Worm (Caenorhabditis elegans) whole organism, young adult: ENCODE results near the gene T10F2.2.

ENCODE experiments used
- B0019.2 ChIP-seq: fragments of 200-800 bp; sonication (Bioruptor generic); conservative IDR thresholded peaks from 2 replicates; pipeline ENCODE4 v1.3.6; 2022; ENCODE audit warnings: missing genetic modification reagents, missing genetic modification characterization, missing compliant biosample characterization
- B0336.3 ChIP-seq: fragments of 200-800 bp; sonication (Bioruptor generic); IDR thresholded peaks from 2 replicates; pipeline ENCODE4 v1.3.6; 2022; ENCODE audit warnings: missing genetic modification characterization, missing compliant biosample characterization
- F23B12.7 ChIP-seq: sonication (generic microtip); optimal IDR thresholded peaks from 2 replicates; lab custom pipeline; 2017; ENCODE audit warnings: missing genetic modification characterization, mild to moderate bottlenecking, missing compliant biosample characterization, antibody characterized with exemption, moderate library complexity; ENCODE audit not compliant: insufficient read depth
- F33H1.4 ChIP-seq: fragments of 200-800 bp; sonication (Bioruptor generic); IDR thresholded peaks from 2 replicates; pipeline ENCODE4 v1.3.6; 2022; ENCODE audit warnings: missing genetic modification reagents, missing genetic modification characterization, missing compliant biosample characterization
- K12H6.12 ChIP-seq: fragments of 200-800 bp; sonication (Bioruptor generic); optimal IDR thresholded peaks from 2 replicates; lab custom pipeline; 2018; ENCODE audit warnings: mild to moderate bottlenecking, missing genetic modification characterization, missing compliant biosample characterization
- T07F8.4 ChIP-seq: sonication (generic microtip); optimal IDR thresholded peaks from 2 replicates; lab custom pipeline; 2016; ENCODE audit warnings: mild to moderate bottlenecking, missing genetic modification characterization, moderate library complexity, missing compliant biosample characterization
- aptf-2 ChIP-seq: fragments of 200-800 bp; sonication (Bioruptor generic); conservative IDR thresholded peaks from 2 replicates; pipeline ENCODE4 v1.3.6; 2022; ENCODE audit warnings: missing genetic modification reagents, missing genetic modification characterization, missing compliant biosample characterization
- aptf-3 ChIP-seq: fragments of 200-800 bp; sonication (Bioruptor generic); IDR thresholded peaks from 2 replicates; pipeline ENCODE4 v1.3.6; 2022; ENCODE audit warnings: missing genetic modification characterization, missing compliant biosample characterization
- ccch-3 ChIP-seq: fragments of 200-800 bp; sonication (Bioruptor generic); optimal IDR thresholded peaks from 2 replicates; lab custom pipeline; 2018; ENCODE audit warnings: mild to moderate bottlenecking, missing genetic modification characterization, missing compliant biosample characterization
- cebp-1 ChIP-seq, 2 experiments: fragments of 200-800 bp in 1 of 2; sonication (Bioruptor generic) in 1 of 2; sonication (generic microtip) in 1 of 2; IDR thresholded peaks in 1 of 2; optimal IDR thresholded peaks in 1 of 2; 2 replicates each; pipeline versions ENCODE4 v1.3.6 to Lab custom; 2017 to 2022; ENCODE audit warnings: missing compliant biosample characterization in 2 of 2, missing genetic modification characterization in 2 of 2, mild to moderate bottlenecking in 1 of 2, missing genetic modification reagents in 1 of 2, moderate library complexity in 1 of 2
- cebp-2 ChIP-seq: fragments of 200-800 bp; sonication (Bioruptor generic); IDR thresholded peaks from 2 replicates; pipeline ENCODE4 v1.3.6; 2022; ENCODE audit warnings: missing genetic modification characterization, missing compliant biosample characterization
- ceh-40 ChIP-seq: fragments of 200-800 bp; sonication (Bioruptor generic); IDR thresholded peaks from 2 replicates; pipeline ENCODE4 v1.3.6; 2022; ENCODE audit warnings: missing genetic modification characterization, missing compliant biosample characterization
- ceh-58 ChIP-seq: fragments of 200-800 bp; sonication (Bioruptor generic); IDR thresholded peaks from 2 replicates; pipeline ENCODE4 v1.3.6; 2022; ENCODE audit warnings: missing genetic modification characterization, missing compliant biosample characterization
- die-1 ChIP-seq: sonication (generic microtip); optimal IDR thresholded peaks from 2 replicates; lab custom pipeline; 2016; ENCODE audit warnings: missing genotype, mild to moderate bottlenecking, missing genetic modification characterization, missing compliant biosample characterization
- dpff-1 ChIP-seq: sonication (generic microtip); optimal IDR thresholded peaks from 2 replicates; lab custom pipeline; 2017; ENCODE audit warnings: mild to moderate bottlenecking, missing genetic modification characterization, missing compliant biosample characterization
- him-1 ChIP-seq: sonication (generic microtip); optimal IDR thresholded peaks from 2 replicates; lab custom pipeline; 2016; ENCODE audit warnings: missing genotype, missing genetic modification reagents, missing genetic modification characterization, missing compliant biosample characterization
- lin-26 ChIP-seq: fragments of 200-800 bp; sonication (Bioruptor generic); IDR thresholded peaks from 2 replicates; pipeline ENCODE4 v1.3.6; 2022; ENCODE audit warnings: missing genetic modification reagents, missing genetic modification characterization, missing compliant biosample characterization
- lir-1 ChIP-seq: fragments of 200-800 bp; sonication (Bioruptor generic); conservative IDR thresholded peaks from 2 replicates; pipeline ENCODE4 v1.3.6; 2022; ENCODE audit warnings: missing genetic modification reagents, missing genetic modification characterization, missing compliant biosample characterization
- lsy-27 ChIP-seq: sonication (generic microtip); optimal IDR thresholded peaks from 2 replicates; lab custom pipeline; 2017; ENCODE audit warnings: missing genetic modification characterization, mild to moderate bottlenecking, missing compliant biosample characterization, antibody characterized with exemption, missing genotype, borderline replicate concordance; ENCODE audit not compliant: insufficient read depth
- mes-4 ChIP-seq: sonication (generic microtip); optimal IDR thresholded peaks from 2 replicates; lab custom pipeline; 2016; ENCODE audit warnings: missing genotype, missing genetic modification characterization, missing compliant biosample characterization
- nfya-1 ChIP-seq: sonication (generic microtip); optimal IDR thresholded peaks from 2 replicates; lab custom pipeline; 2017; ENCODE audit warnings: antibody characterized with exemption, missing compliant biosample characterization, missing genetic modification characterization, borderline replicate concordance; ENCODE audit not compliant: insufficient read depth
- nfya-2 ChIP-seq: fragments of 200-800 bp; sonication (Bioruptor generic); IDR thresholded peaks from 2 replicates; pipeline ENCODE4 v1.3.6; 2022; ENCODE audit warnings: missing genetic modification reagents, missing genetic modification characterization, missing compliant biosample characterization
- nfyb-1 ChIP-seq: fragments of 200-800 bp; sonication (Bioruptor generic); IDR thresholded peaks from 2 replicates; pipeline ENCODE4 v1.3.6; 2022; ENCODE audit warnings: missing genetic modification reagents, missing genetic modification characterization, missing compliant biosample characterization
- nhr-120 ChIP-seq: fragments of 200-800 bp; sonication (Bioruptor generic); IDR thresholded peaks from 2 replicates; pipeline ENCODE4 v1.3.6; 2022; ENCODE audit warnings: missing genetic modification characterization, missing compliant biosample characterization
- nhr-80 ChIP-seq: sonication (generic microtip); optimal IDR thresholded peaks from 2 replicates; lab custom pipeline; 2016; ENCODE audit warnings: missing genetic modification characterization, missing compliant biosample characterization
- pbrm-1 ChIP-seq: fragments of 200-800 bp; sonication (Bioruptor generic); IDR thresholded peaks from 2 replicates; pipeline ENCODE4 v1.3.6; 2022; ENCODE audit warnings: missing genetic modification reagents, missing genetic modification characterization, missing compliant biosample characterization
- pha-4 ChIP-seq: fragments of 150-350 bp; sonication (generic microtip); optimal IDR thresholded peaks from 2 replicates; lab custom pipeline; 2014; ENCODE audit warnings: missing biosample characterization, missing genetic modification reagents, missing genetic modification characterization
- snpc-4 ChIP-seq, 5 experiments: fragments of 150-350 bp in 1 of 5; sonication (generic microtip) in 4 of 5; optimal IDR thresholded peaks; 2 replicates each; lab custom pipeline; 2014 to 2018; ENCODE audit warnings: missing genetic modification characterization in 5 of 5, missing biosample characterization in 3 of 5, antibody characterized with exemption in 2 of 5, mild to moderate bottlenecking in 2 of 5, missing compliant biosample characterization in 2 of 5, missing genotype in 2 of 5, moderate library complexity in 2 of 5, missing genetic modification reagents in 1 of 5
- sptf-2 ChIP-seq: fragments of 200-800 bp; sonication (Bioruptor generic); optimal IDR thresholded peaks from 2 replicates; lab custom pipeline; 2018; ENCODE audit warnings: mild to moderate bottlenecking, missing genetic modification characterization, missing compliant biosample characterization
- unc-62 ChIP-seq: fragments of 150-350 bp; optimal IDR thresholded peaks from 2 replicates; lab custom pipeline; 2014; ENCODE audit warnings: missing biosample characterization, missing genetic modification reagents, missing genetic modification characterization
- zfh-2 ChIP-seq: fragments of 200-800 bp; sonication (Bioruptor generic); conservative IDR thresholded peaks from 2 replicates; pipeline ENCODE4 v1.3.6; 2022; ENCODE audit warnings: missing genetic modification reagents, missing genetic modification characterization, missing compliant biosample characterization
- ztf-22 ChIP-seq: fragments of 200-800 bp; sonication (Bioruptor generic); optimal IDR thresholded peaks from 2 replicates; lab custom pipeline; 2018; ENCODE audit warnings: mild to moderate bottlenecking, missing genetic modification characterization, moderate library complexity, missing compliant biosample characterization
- ztf-25 ChIP-seq: fragments of 200-800 bp; sonication (Bioruptor generic); IDR thresholded peaks from 2 replicates; pipeline ENCODE4 v1.3.6; 2022; ENCODE audit warnings: missing genetic modification reagents, missing genetic modification characterization, missing compliant biosample characterization

Gene T10F2.2

DNA sequence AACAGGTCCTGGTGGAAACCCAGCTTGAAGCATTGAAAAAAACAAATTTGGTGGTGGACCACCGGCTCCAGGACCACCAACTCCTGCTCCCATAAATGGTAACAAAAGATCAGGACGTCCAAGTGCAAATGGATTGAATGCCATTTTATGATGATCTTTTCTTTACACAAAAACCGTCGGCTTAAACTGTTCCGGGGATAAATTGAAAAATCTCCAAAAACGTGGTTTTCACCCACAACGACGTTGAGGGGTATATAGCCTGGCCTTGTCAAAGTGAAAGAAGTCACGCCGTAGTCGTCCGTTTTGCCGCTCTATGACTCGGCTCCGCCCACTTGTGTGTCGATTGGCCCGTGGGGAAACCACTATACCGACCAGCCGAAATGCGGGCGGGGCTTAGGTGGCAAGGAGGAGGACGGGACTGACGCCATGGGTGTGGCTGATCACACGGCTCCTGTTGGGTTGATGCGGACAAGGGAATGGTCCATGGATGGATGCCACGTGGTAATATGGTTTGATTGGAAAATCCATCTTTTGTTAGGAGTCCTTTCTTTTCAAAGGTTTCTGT lies 29.0 kb downstream of the T10F2.2 start, which contains the start of gene tbx-2 (continued):
- TF ChIP-seq lir-1 (GFP tag; lab: Robert Waterston, UW) = no peak
- no peak for TF ChIP-seq lin-26 (GFP tag; lab: Robert Waterston, UW)
- TF ChIP-seq K12H6.12 (tag; lab: Kevin White, UChicago) = no peak
- TF ChIP-seq F23B12.7 (tag; lab: Kevin White, UChicago) = no peak
- TF ChIP-seq nfya-1 (tag; lab: Kevin White, UChicago) = no peak
- no peak for TF ChIP-seq dpff-1
- no peak for TF ChIP-seq cebp-2 (GFP tag; lab: Robert Waterston, UW)
- TF ChIP-seq nhr-80 (tag; lab: Kevin White, UChicago) = peak; percentile 45
- TF ChIP-seq nfya-2 (GFP tag; lab: Robert Waterston, UW) = no peak
- TF ChIP-seq die-1 (tag; lab: Kevin White, UChicago) = no peak
- TF ChIP-seq ceh-58 (GFP tag; lab: Robert Waterston, UW) = no peak
- no peak for TF ChIP-seq T07F8.4 (tag; lab: Kevin White, UChicago)
- TF ChIP-seq nfyb-1 = peak; percentile 81; the same call in 1 of the 2 replicates
- no peak for TF ChIP-seq F33H1.4

DNA sequence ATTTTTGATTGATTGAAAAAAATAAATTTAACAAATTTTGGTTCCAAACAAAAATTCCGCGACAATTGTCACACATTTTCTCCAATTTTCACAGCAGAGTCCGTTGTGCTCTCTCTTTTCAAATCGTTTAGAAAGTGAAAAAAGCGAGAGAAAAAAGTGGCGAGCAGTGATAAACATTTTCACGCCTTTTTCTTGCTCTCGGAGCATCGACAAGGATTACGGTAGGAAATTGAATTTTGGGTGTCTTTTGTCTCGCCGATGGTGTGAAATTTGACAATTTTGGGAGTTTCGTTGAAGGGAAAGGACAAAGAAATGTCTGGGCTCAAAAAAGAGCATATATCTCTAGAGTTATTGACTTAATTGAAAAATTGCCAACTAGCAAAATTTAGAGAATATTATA lies 30.6 kb downstream of the T10F2.2 start:
- TF ChIP-seq B0019.2 (GFP tag; lab: Robert Waterston, UW) (no peak), ceh-58 (GFP tag; lab: Robert Waterston, UW) (no peak), aptf-2 (no peak), him-1 (tag; lab: Kevin White, UChicago) (peak; percentile 47), ccch-3 (GFP tag; lab: Kevin White, UChicago) (no peak), ztf-25 (GFP tag; lab: Robert Waterston, UW) (no peak), pbrm-1 (GFP tag; lab: Robert Waterston, UW) (no peak), cebp-1 (GFP tag; IDR thresholded peaks at IDR 0.05; lab: Robert Waterston, UW) (no peak), cebp-1 (tag; optimal IDR thresholded peaks at IDR 0.05; lab: Kevin White, UChicago) (no peak)
- TF ChIP-seq, all 124 proteins: peak for 1

DNA sequence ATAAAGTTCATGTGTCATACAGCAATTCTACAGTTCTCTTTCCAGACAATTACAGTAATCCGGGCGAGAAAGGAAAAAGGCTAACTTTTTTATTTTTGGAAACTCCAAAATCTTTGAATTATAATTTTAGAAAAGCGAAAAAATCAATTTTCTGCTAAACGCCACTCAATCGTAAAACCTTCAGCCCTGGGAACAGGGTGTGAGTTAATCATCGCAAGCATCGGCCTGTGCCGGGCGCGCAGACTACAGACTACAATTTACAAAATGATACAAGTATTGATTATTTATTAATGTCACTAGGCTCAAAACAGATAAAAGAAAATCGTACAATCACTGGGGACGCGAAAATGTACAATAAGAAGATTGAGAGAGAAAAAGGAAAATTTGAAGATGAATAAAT lies 34.5 kb downstream of the T10F2.2 start:
- TF ChIP-seq him-1 (tag; lab: Kevin White, UChicago) (peak; percentile 91), ztf-22 (GFP tag; lab: Kevin White, UChicago) (no peak), mes-4 (tag; lab: Kevin White, UChicago) (no peak), aptf-3 (GFP tag; lab: Robert Waterston, UW) (no peak)

DNA sequence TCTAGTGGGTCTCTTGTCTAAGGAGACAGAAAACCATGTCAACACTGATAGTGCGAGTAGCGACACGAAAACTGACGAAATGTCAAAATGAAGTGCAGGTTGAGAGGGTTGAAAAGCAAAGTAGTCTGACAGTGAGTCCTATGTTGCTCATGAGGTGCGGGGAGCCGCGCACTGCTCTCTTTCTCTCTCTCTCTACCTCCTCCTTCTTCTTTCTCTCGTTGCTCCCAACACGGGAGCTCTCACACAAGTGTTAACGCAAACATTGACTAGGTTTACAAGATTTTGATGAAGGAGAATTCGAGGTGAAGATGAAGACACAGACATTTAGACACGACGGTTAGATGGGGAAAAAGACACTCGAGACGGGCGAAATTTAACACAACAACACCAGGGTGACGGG lies 35.9 kb downstream of the T10F2.2 start:
- TF ChIP-seq ceh-40 (no peak), lsy-27 (tag; lab: Kevin White, UChicago) (no peak), zfh-2 (GFP tag; lab: Robert Waterston, UW) (peak; percentile 52), B0336.3 (GFP tag; lab: Robert Waterston, UW) (no peak), lin-26 (GFP tag; lab: Robert Waterston, UW) (no peak), unc-62 (GFP tag; lab: Kevin White, UChicago) (no peak), pha-4 (tag; lab: Kevin White, UChicago) (no peak), sptf-2 (GFP tag; lab: Kevin White, UChicago) (no peak), cebp-2 (GFP tag; lab: Robert Waterston, UW) (no peak), nfyb-1 (0 out of 2 replicates have a peak, but pooled peaks have one; percentile 20), him-1 (tag; lab: Kevin White, UChicago) (no peak), nhr-120 (0 out of 2 replicates have a peak, but pooled peaks have one; percentile 73), snpc-4 (GFP tag; optimal IDR thresholded peaks at IDR 0.05; lab: Kevin White, UChicago) (no peak), snpc-4 (tag; optimal IDR thresholded peaks at IDR 0.05; lab: Kevin White, UChicago) (no peak)
